Worm (Caenorhabditis elegans) whole organism, L2 larva: ENCODE results near the gene JC8.7.
A peak's percentile ranks its signal among the peaks of the same experiment; 100 is the strongest.

Experiments
- C34F6.9 ChIP-seq: fragments of 150-350 bp; optimal IDR thresholded peaks from 2 replicates; lab custom pipeline; 2014; ENCODE audit warnings: missing biosample characterization, missing genetic modification characterization
- R02D3.7 ChIP-seq: fragments of 150-350 bp; optimal IDR thresholded peaks from 2 replicates; lab custom pipeline; 2014; ENCODE audit warnings: missing biosample characterization, missing genetic modification characterization
- Y55F3AM.14 ChIP-seq: fragments of 200-800 bp; sonication (Bioruptor generic); optimal IDR thresholded peaks from 2 replicates; lab custom pipeline; 2018; ENCODE audit warnings: mild to moderate bottlenecking, missing genetic modification characterization, missing compliant biosample characterization
- ZK546.5 ChIP-seq: sonication (generic microtip); optimal IDR thresholded peaks from 2 replicates; lab custom pipeline; 2017; ENCODE audit warnings: missing biosample characterization, missing genetic modification characterization
- alr-1 ChIP-seq: fragments of 150-350 bp; optimal IDR thresholded peaks from 2 replicates; lab custom pipeline; 2014; ENCODE audit warnings: missing biosample characterization, missing genetic modification characterization
- aly-2 ChIP-seq: fragments of 150-350 bp; optimal IDR thresholded peaks from 2 replicates; lab custom pipeline; 2014; ENCODE audit warnings: missing biosample characterization, missing genetic modification characterization
- ama-1 ChIP-seq: fragments of 150-350 bp; optimal IDR thresholded peaks from 2 replicates; lab custom pipeline; 2018; ENCODE audit warnings: inconsistent platforms
- blmp-1 ChIP-seq: sonication (generic microtip); optimal IDR thresholded peaks from 2 replicates; lab custom pipeline; 2017; ENCODE audit warnings: missing genetic modification characterization, mild to moderate bottlenecking, missing compliant biosample characterization, antibody characterized with exemption, moderate library complexity; ENCODE audit not compliant: insufficient read depth
- ceh-16 ChIP-seq: fragments of 150-350 bp; optimal IDR thresholded peaks from 2 replicates; lab custom pipeline; 2014; ENCODE audit warnings: missing biosample characterization, missing genetic modification characterization
- crh-2 ChIP-seq: sonication (generic microtip); optimal IDR thresholded peaks from 2 replicates; lab custom pipeline; 2017; ENCODE audit warnings: missing biosample characterization, missing genetic modification characterization
- dmd-4 ChIP-seq: sonication (generic microtip); optimal IDR thresholded peaks from 2 replicates; lab custom pipeline; 2017; ENCODE audit warnings: missing biosample characterization, missing genetic modification characterization
- egl-27 ChIP-seq: sonication (generic microtip); optimal IDR thresholded peaks from 3 replicates; lab custom pipeline; 2017; ENCODE audit warnings: missing biosample characterization, missing genetic modification reagents, missing genetic modification characterization
- elt-3 ChIP-seq: sonication (generic microtip); optimal IDR thresholded peaks from 2 replicates; lab custom pipeline; 2017; ENCODE audit warnings: missing biosample characterization, missing genetic modification characterization
- fos-1 ChIP-seq: fragments of 150-350 bp; optimal IDR thresholded peaks from 2 replicates; lab custom pipeline; 2014; ENCODE audit warnings: missing biosample characterization, missing genetic modification characterization
- gmeb-1 ChIP-seq: fragments of 150-350 bp; optimal IDR thresholded peaks from 2 replicates; lab custom pipeline; 2014; ENCODE audit warnings: missing biosample characterization, missing genetic modification characterization
- lin-11 ChIP-seq: fragments of 150-350 bp; sonication (generic microtip); optimal IDR thresholded peaks from 2 replicates; lab custom pipeline; 2014; ENCODE audit warnings: missing biosample characterization, missing genetic modification characterization, inconsistent platforms, mixed read lengths
- lin-13 ChIP-seq: fragments of 150-350 bp; optimal IDR thresholded peaks from 2 replicates; lab custom pipeline; 2014; ENCODE audit warnings: missing biosample characterization, missing genetic modification reagents, missing genetic modification characterization
- lin-39 ChIP-seq: fragments of 150-350 bp; optimal IDR thresholded peaks from 2 replicates; lab custom pipeline; 2014; ENCODE audit warnings: missing biosample characterization, missing genetic modification reagents, missing genetic modification characterization
- lsy-2 ChIP-seq, 2 experiments: fragments of 150-350 bp in 1 of 2; sonication (generic microtip) in 1 of 2; optimal IDR thresholded peaks; 2 replicates each; lab custom pipeline; 2014 to 2017; ENCODE audit warnings: missing biosample characterization in 2 of 2, missing genetic modification characterization in 2 of 2
- mbf-1 ChIP-seq: sonication (generic microtip); optimal IDR thresholded peaks from 2 replicates; lab custom pipeline; 2017; ENCODE audit warnings: missing biosample characterization, missing genetic modification characterization
- mdl-1 ChIP-seq, 2 experiments: fragments of 150-350 bp in 1 of 2; sonication (generic microtip) in 1 of 2; optimal IDR thresholded peaks; 2 replicates each; lab custom pipeline; 2017; ENCODE audit warnings: missing biosample characterization in 2 of 2, missing genetic modification characterization in 2 of 2
- nhr-10 ChIP-seq: sonication (generic microtip); optimal IDR thresholded peaks from 2 replicates; lab custom pipeline; 2017; ENCODE audit warnings: missing biosample characterization, missing genetic modification characterization
- nhr-12 ChIP-seq: fragments of 150-350 bp; optimal IDR thresholded peaks from 2 replicates; lab custom pipeline; 2014; ENCODE audit warnings: missing biosample characterization, missing genetic modification characterization
- nhr-129 ChIP-seq: fragments of 150-350 bp; optimal IDR thresholded peaks from 2 replicates; lab custom pipeline; 2014; ENCODE audit warnings: missing biosample characterization, missing genetic modification characterization
- nhr-23 ChIP-seq: fragments of 150-350 bp; optimal IDR thresholded peaks from 2 replicates; lab custom pipeline; 2014; ENCODE audit warnings: missing biosample characterization, missing genetic modification reagents, missing genetic modification characterization
- nhr-237 ChIP-seq: fragments of 150-350 bp; optimal IDR thresholded peaks from 2 replicates; lab custom pipeline; 2014; ENCODE audit warnings: missing biosample characterization, missing genetic modification characterization
- nhr-25 ChIP-seq: fragments of 150-350 bp; sonication (generic microtip); optimal IDR thresholded peaks from 3 replicates; lab custom pipeline; 2014; ENCODE audit warnings: missing biosample characterization, missing genetic modification characterization
- nhr-6 ChIP-seq: fragments of 150-350 bp; optimal IDR thresholded peaks from 2 replicates; lab custom pipeline; 2014; ENCODE audit warnings: missing biosample characterization, missing genetic modification characterization
- nhr-77 ChIP-seq: fragments of 150-350 bp; optimal IDR thresholded peaks from 2 replicates; lab custom pipeline; 2014; ENCODE audit warnings: missing biosample characterization, missing genetic modification characterization
- peb-1 ChIP-seq: fragments of 150-350 bp; optimal IDR thresholded peaks from 2 replicates; lab custom pipeline; 2014; ENCODE audit warnings: missing biosample characterization, missing genetic modification characterization
- sem-4 ChIP-seq: fragments of 150-350 bp; optimal IDR thresholded peaks from 2 replicates; lab custom pipeline; 2014; ENCODE audit warnings: missing biosample characterization, missing genetic modification reagents, missing genetic modification characterization
- skn-1 ChIP-seq: sonication (generic microtip); optimal IDR thresholded peaks from 2 replicates; lab custom pipeline; 2017; ENCODE audit warnings: missing biosample characterization, missing genetic modification characterization
- snpc-4 ChIP-seq: fragments of 150-350 bp; optimal IDR thresholded peaks from 2 replicates; lab custom pipeline; 2014; ENCODE audit warnings: missing biosample characterization, missing genetic modification characterization
- unc-39 ChIP-seq: fragments of 150-350 bp; optimal IDR thresholded peaks from 2 replicates; lab custom pipeline; 2014; ENCODE audit warnings: missing biosample characterization, missing genetic modification characterization
- unc-55 ChIP-seq: fragments of 150-350 bp; sonication (generic microtip); optimal IDR thresholded peaks from 3 replicates; lab custom pipeline; 2014; ENCODE audit warnings: missing biosample characterization, missing genetic modification reagents, missing genetic modification characterization
- unc-62 ChIP-seq: fragments of 150-350 bp; optimal IDR thresholded peaks from 2 replicates; lab custom pipeline; 2014; ENCODE audit warnings: missing biosample characterization, missing genetic modification reagents, missing genetic modification characterization
- ztf-11 ChIP-seq: sonication (generic microtip); optimal IDR thresholded peaks from 2 replicates; lab custom pipeline; 2017; ENCODE audit warnings: missing biosample characterization, missing genetic modification characterization

JC8.7 gene

DNA sequence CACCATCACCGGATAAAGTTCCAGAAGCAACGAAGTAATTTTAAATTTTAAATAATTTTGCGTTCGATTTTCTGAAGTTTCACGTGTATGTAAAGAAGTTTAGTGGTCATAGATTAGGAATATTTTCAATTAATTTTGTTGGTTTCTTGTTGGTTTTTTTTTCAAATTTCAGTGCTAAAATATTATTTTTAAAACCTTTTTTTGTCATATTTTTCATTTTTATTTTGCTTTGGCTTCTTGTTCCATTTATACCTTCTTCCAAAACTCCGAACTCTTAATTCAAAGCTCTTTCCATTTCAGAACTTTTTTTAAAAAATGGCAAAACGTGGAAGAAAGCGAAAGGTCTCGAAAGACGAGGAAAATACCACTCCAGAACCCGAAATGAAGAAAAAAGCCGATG, at the start of gene JC8.7:
TSS of gene JC8.7 (plus strand) at position 301 of the 400 bp plus-strand sequence.
- TF ChIP-seq nhr-12 (tag; lab: Kevin White, UChicago), result no peak
- TF ChIP-seq skn-1 (tag; lab: Kevin White, UChicago), result no peak
- TF ChIP-seq mdl-1 (tag; optimal IDR thresholded peaks at IDR 0.05; lab: Kevin White, UChicago), result no peak
- TF ChIP-seq ceh-16 (tag; lab: Kevin White, UChicago), result no peak
- no peak for TF ChIP-seq nhr-77
- TF ChIP-seq nhr-129 (tag; lab: Kevin White, UChicago), result no peak
- no peak for TF ChIP-seq lin-13
- TF ChIP-seq ZK546.5, result no peak
- no peak for TF ChIP-seq dmd-4 (tag; lab: Kevin White, UChicago)
- TF ChIP-seq Y55F3AM.14 (GFP tag; lab: Kevin White, UChicago), result no peak
- TF ChIP-seq lsy-2 (tag; optimal IDR thresholded peaks at IDR 0.05; lab: Kevin White, UChicago), result no peak
- TF ChIP-seq ztf-11, result no peak

- TF ChIP-seq lsy-2 (tag; optimal IDR thresholded peaks at IDR 0.05; lab: Kevin White, UChicago), result no peak
- TF ChIP-seq nhr-77, result no peak
- no peak for TF ChIP-seq nhr-129 (tag; lab: Kevin White, UChicago)
- no peak for TF ChIP-seq unc-39 (tag; lab: Kevin White, UChicago)
- TF ChIP-seq crh-2 (tag; lab: Kevin White, UChicago), result no peak
- TF ChIP-seq elt-3 (tag; lab: Kevin White, UChicago), result no peak
- no peak for TF ChIP-seq ama-1 (lab: Kevin White, UChicago)
- TF ChIP-seq snpc-4 (tag; lab: Kevin White, UChicago), result no peak
- TF ChIP-seq nhr-25 (tag; lab: Kevin White, UChicago), result no peak
- TF ChIP-seq Y55F3AM.14 (GFP tag; lab: Kevin White, UChicago), result no peak
- no peak for TF ChIP-seq mbf-1 (tag; lab: Kevin White, UChicago)
- TF ChIP-seq sem-4 (tag; lab: Kevin White, UChicago), result no peak
- TF ChIP-seq peb-1 (tag; lab: Kevin White, UChicago), result no peak
- no peak for TF ChIP-seq nhr-6 (tag; lab: Kevin White, UChicago)
Observed at ce11 chrIV:13197282-13197681, 49.8 kb upstream of the JC8.7 start, which contains the start of gene C48D1.1. Gene C48D1.1 (minus strand): TSS chrIV:13197382.

- no peak for TF ChIP-seq ztf-11
- no peak for TF ChIP-seq skn-1 (tag; lab: Kevin White, UChicago)
- TF ChIP-seq egl-27 (tag; lab: Kevin White, UChicago), result no peak
- no peak for TF ChIP-seq nhr-237
- no peak for TF ChIP-seq lin-11 (tag; lab: Kevin White, UChicago)
- TF ChIP-seq R02D3.7 (tag; lab: Kevin White, UChicago), result no peak
Observed at ce11 chrIV:13204037-13204436, 43.0 kb upstream of the JC8.7 start, which contains the start of gene ced-3. Gene ced-3 (minus strand): TSS chrIV:13204137.

- TF ChIP-seq fos-1 (peak; percentile 7), blmp-1 (no peak), R02D3.7 (tag; lab: Kevin White, UChicago) (no peak), lsy-2 (tag; optimal IDR thresholded peaks at IDR 0.05; lab: Kevin White, UChicago) (peak in 1 of 2 experiments; percentile 45), ZK546.5 (no peak), nhr-23 (tag; lab: Kevin White, UChicago) (no peak), gmeb-1 (tag; lab: Kevin White, UChicago) (peak; percentile 65), nhr-10 (no peak), nhr-129 (tag; lab: Kevin White, UChicago) (peak; percentile 84), aly-2 (no peak), C34F6.9 (tag; lab: Kevin White, UChicago) (peak; percentile 38), unc-55 (peak; percentile 50), nhr-237 (no peak)
Observed at ce11 chrIV:13205891-13206290, 41.2 kb upstream of the JC8.7 start.

DNA sequence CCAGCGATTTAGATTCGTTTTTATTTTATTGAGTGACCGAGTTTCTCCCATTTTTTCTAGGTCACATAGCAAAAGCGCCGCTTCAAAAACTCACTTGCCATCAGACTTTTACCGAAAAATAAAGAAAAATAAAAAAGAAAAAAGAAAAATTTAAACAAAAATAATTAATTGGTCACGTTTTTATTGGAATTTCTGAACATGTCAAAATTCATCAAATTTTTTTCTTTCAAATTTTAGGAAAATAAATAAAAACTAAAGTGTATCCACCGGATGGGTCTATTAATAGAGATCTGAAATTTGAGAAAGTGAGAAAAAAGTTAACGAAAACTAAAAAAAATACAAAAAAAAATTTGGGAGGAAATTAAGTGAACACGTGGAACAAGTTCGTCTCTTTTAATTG, 37.5 kb upstream of the JC8.7 start, which contains the start of gene C48D1.9:
TSS of gene C48D1.9 (minus strand) at position 101 of the 400 bp plus-strand sequence.
- no peak for TF ChIP-seq C34F6.9 (tag; lab: Kevin White, UChicago)
- TF ChIP-seq blmp-1, result no peak
- no peak for TF ChIP-seq unc-62
- TF ChIP-seq ZK546.5, result no peak
- TF ChIP-seq lin-39 (tag; lab: Kevin White, UChicago), result no peak
- no peak for TF ChIP-seq alr-1 (tag; lab: Kevin White, UChicago)
- no peak for TF ChIP-seq R02D3.7 (tag; lab: Kevin White, UChicago)
- TF ChIP-seq ama-1 (lab: Kevin White, UChicago), result no peak
- no peak for TF ChIP-seq peb-1 (tag; lab: Kevin White, UChicago)
- TF ChIP-seq, all 48 proteins: peak for 0
